Fruit fly (Drosophila melanogaster) whole organism, prepupa: ENCODE measurements around the gene Sodq.
A peak's percentile ranks its signal among the peaks of the same experiment; 100 is the strongest.

Experiments
- Blimp-1 ChIP-seq: fragments of 200-800 bp; sonication (Bioruptor generic); optimal IDR thresholded peaks from 3 replicates; lab custom pipeline; 2017; ENCODE audit warnings: missing biosample characterization, missing genetic modification characterization, mild to moderate bottlenecking, moderate library complexity, missing genetic modification reagents
- CG10669 ChIP-seq: fragments of 200-800 bp; sonication (Bioruptor generic); optimal IDR thresholded peaks from 3 replicates; lab custom pipeline; 2018; ENCODE audit warnings: missing biosample characterization, mild to moderate bottlenecking, missing genetic modification characterization, moderate library complexity
- CG11762 ChIP-seq: fragments of 200-800 bp; sonication (Bioruptor generic); optimal IDR thresholded peaks from 3 replicates; lab custom pipeline; 2016; ENCODE audit warnings: missing biosample characterization, missing genetic modification characterization; ENCODE audit not compliant: insufficient read depth
- CG15336 ChIP-seq: fragments of 200-800 bp; sonication (Bioruptor generic); IDR thresholded peaks from 2 replicates; pipeline ENCODE4 v1.3.6; 2022; ENCODE audit warnings: missing biosample characterization, missing genetic modification characterization
- CG16779 ChIP-seq: fragments of 200-800 bp; sonication (Bioruptor generic); optimal IDR thresholded peaks from 3 replicates; lab custom pipeline; 2017; ENCODE audit warnings: missing biosample characterization, mild to moderate bottlenecking, missing genetic modification characterization
- CG3032 ChIP-seq: fragments of 200-800 bp; optimal IDR thresholded peaks from 2 replicates; lab custom pipeline; 2019; ENCODE audit warnings: missing biosample characterization, mild to moderate bottlenecking, missing genetic modification characterization, moderate library complexity
- CG31627 ChIP-seq: fragments of 200-800 bp; sonication (Bioruptor generic); optimal IDR thresholded peaks from 3 replicates; lab custom pipeline; 2016; ENCODE audit warnings: missing biosample characterization, missing genetic modification characterization
- CG32006 ChIP-seq: fragments of 200-800 bp; sonication (Bioruptor generic); optimal IDR thresholded peaks from 3 replicates; lab custom pipeline; 2017; ENCODE audit warnings: missing biosample characterization, mild to moderate bottlenecking, missing genetic modification characterization
- CG3919 ChIP-seq: fragments of 200-800 bp; sonication (Bioruptor generic); optimal IDR thresholded peaks from 3 replicates; lab custom pipeline; 2016; ENCODE audit warnings: missing biosample characterization, missing genetic modification characterization
- CG4318 ChIP-seq: fragments of 200-800 bp; sonication (Bioruptor generic); optimal IDR thresholded peaks from 3 replicates; lab custom pipeline; 2017; ENCODE audit warnings: missing biosample characterization, mild to moderate bottlenecking, missing genetic modification characterization
- CG6163 ChIP-seq: fragments of 200-800 bp; sonication (Bioruptor generic); IDR thresholded peaks from 3 replicates; pipeline ENCODE4 v1.3.6; 2022; ENCODE audit warnings: missing biosample characterization, missing genetic modification characterization
- CG6276 ChIP-seq: fragments of 200-800 bp; sonication (Bioruptor generic); optimal IDR thresholded peaks from 2 replicates; lab custom pipeline; 2017; ENCODE audit warnings: missing biosample characterization, mild to moderate bottlenecking, missing genetic modification characterization
- CG6792 ChIP-seq: fragments of 200-800 bp; sonication (Bioruptor generic); optimal IDR thresholded peaks from 3 replicates; lab custom pipeline; 2016; ENCODE audit warnings: missing biosample characterization, missing genetic modification characterization
- CG6854 ChIP-seq: fragments of 200-800 bp; sonication (Bioruptor generic); optimal IDR thresholded peaks from 2 replicates; lab custom pipeline; 2017; ENCODE audit warnings: missing biosample characterization, mild to moderate bottlenecking, missing genetic modification characterization
- CG7368 ChIP-seq: fragments of 200-800 bp; sonication (Bioruptor generic); optimal IDR thresholded peaks from 3 replicates; lab custom pipeline; 2016; ENCODE audit warnings: missing biosample characterization, missing genetic modification characterization
- CG8119 ChIP-seq: fragments of 200-800 bp; sonication (Bioruptor generic); IDR thresholded peaks from 3 replicates; pipeline ENCODE4 v1.3.6; 2022; ENCODE audit warnings: missing biosample characterization, missing genetic modification characterization
- CG8319 ChIP-seq: fragments of 200-800 bp; sonication (Bioruptor generic); optimal IDR thresholded peaks from 3 replicates; lab custom pipeline; 2016; ENCODE audit warnings: missing biosample characterization, missing genetic modification characterization
- CG8632 ChIP-seq: fragments of 200-800 bp; sonication (Bioruptor generic); optimal IDR thresholded peaks from 3 replicates; lab custom pipeline; 2016; ENCODE audit warnings: missing biosample characterization, missing genetic modification characterization
- CG9139 ChIP-seq: fragments of 200-800 bp; sonication (Bioruptor generic); optimal IDR thresholded peaks from 3 replicates; lab custom pipeline; 2017; ENCODE audit warnings: missing biosample characterization, mild to moderate bottlenecking, missing genetic modification characterization
- Eip78C ChIP-seq: fragments of 200-800 bp; sonication (Bioruptor generic); peaks from one replicate; lab custom pipeline; 2016; ENCODE audit warnings: missing biosample characterization, missing genetic modification characterization
- Eip93F ChIP-seq: fragments of 200-800 bp; sonication (Bioruptor generic); optimal IDR thresholded peaks from 2 replicates; lab custom pipeline; 2016; ENCODE audit warnings: missing biosample characterization, mild to moderate bottlenecking, missing genetic modification characterization
- Gug ChIP-seq: fragments of 200-800 bp; sonication (Bioruptor generic); IDR thresholded peaks from 2 replicates; pipeline ENCODE4 v1.3.6; 2022; ENCODE audit warnings: missing biosample characterization, missing genetic modification characterization
- Hr39 ChIP-seq: fragments of 200-800 bp; sonication (Bioruptor generic); optimal IDR thresholded peaks from 2 replicates; lab custom pipeline; 2016; ENCODE audit warnings: missing biosample characterization, missing genetic modification characterization
- Hr4 ChIP-seq: fragments of 200-800 bp; sonication (Bioruptor generic); optimal IDR thresholded peaks from 3 replicates; lab custom pipeline; 2016; ENCODE audit warnings: missing biosample characterization, missing genetic modification characterization
- Lpt ChIP-seq: fragments of 200-800 bp; sonication (Bioruptor generic); optimal IDR thresholded peaks from 3 replicates; lab custom pipeline; 2016; ENCODE audit warnings: missing biosample characterization, missing genetic modification characterization
- Sox102F ChIP-seq: fragments of 200-800 bp; sonication (Bioruptor generic); optimal IDR thresholded peaks from 2 replicates; lab custom pipeline; 2016; ENCODE audit warnings: missing biosample characterization, mild to moderate bottlenecking, missing genetic modification characterization
- Sox14 ChIP-seq: fragments of 200-800 bp; sonication (Bioruptor generic); optimal IDR thresholded peaks from 3 replicates; lab custom pipeline; 2016; ENCODE audit warnings: missing biosample characterization, missing genetic modification characterization
- achi ChIP-seq: fragments of 200-800 bp; sonication (Bioruptor generic); optimal IDR thresholded peaks from 3 replicates; lab custom pipeline; 2016; ENCODE audit warnings: missing biosample characterization, missing genetic modification characterization
- dac ChIP-seq: fragments of 200-800 bp; sonication (Bioruptor generic); optimal IDR thresholded peaks from 2 replicates; lab custom pipeline; 2017; ENCODE audit warnings: missing biosample characterization, mild to moderate bottlenecking, missing genetic modification characterization
- eg ChIP-seq: fragments of 200-800 bp; sonication (Bioruptor generic); IDR thresholded peaks from 3 replicates; pipeline ENCODE4 v1.3.6; 2022; ENCODE audit warnings: missing biosample characterization, missing genetic modification characterization
- fkh ChIP-seq: fragments of 200-800 bp; sonication (Bioruptor generic); optimal IDR thresholded peaks from 3 replicates; lab custom pipeline; 2017; ENCODE audit warnings: missing biosample characterization, mild to moderate bottlenecking, missing genetic modification characterization, moderate library complexity
- pdm3 ChIP-seq: fragments of 200-800 bp; sonication (Bioruptor generic); optimal IDR thresholded peaks from 3 replicates; lab custom pipeline; 2016; ENCODE audit warnings: missing biosample characterization, missing genetic modification characterization
- salr ChIP-seq, 2 experiments: fragments of 200-800 bp; sonication (Bioruptor generic); optimal IDR thresholded peaks; 3 replicates each; lab custom pipeline; 2016 to 2018; ENCODE audit warnings: missing biosample characterization in 2 of 2, missing genetic modification characterization in 2 of 2, mild to moderate bottlenecking in 1 of 2
- ss ChIP-seq, 2 experiments: fragments of 200-800 bp; sonication (Bioruptor generic); optimal IDR thresholded peaks; 2 replicates in 1 of 2; 3 replicates in 1 of 2; lab custom pipeline; 2017 to 2018; ENCODE audit warnings: mild to moderate bottlenecking in 2 of 2, missing biosample characterization in 2 of 2, missing genetic modification characterization in 2 of 2, moderate library complexity in 1 of 2
- svp ChIP-seq: fragments of 200-800 bp; sonication (Bioruptor generic); peaks from one replicate; lab custom pipeline; 2016; ENCODE audit warnings: missing biosample characterization, missing genetic modification characterization
- topi ChIP-seq: fragments of 200-800 bp; sonication (Bioruptor generic); optimal IDR thresholded peaks from 3 replicates; lab custom pipeline; 2016; ENCODE audit warnings: missing biosample characterization, missing genetic modification characterization
- vri ChIP-seq: fragments of 200-800 bp; sonication (Bioruptor generic); optimal IDR thresholded peaks from 3 replicates; lab custom pipeline; 2016; ENCODE audit warnings: missing biosample characterization, mild to moderate bottlenecking, missing genetic modification characterization

Sodq gene

dm6 chr3R:25880198-25880970 is 15.2 kb upstream of the Sodq start (continued):
- TF ChIP-seq CG15336 (GFP tag; lab: Robert Waterston, UW): peak; percentile 70
- peak; percentile 70 for TF ChIP-seq CG8119 (GFP tag; lab: Robert Waterston, UW)
- TF ChIP-seq CG6792 (GFP tag; lab: Kevin White, UChicago): peak; percentile 62
- TF ChIP-seq ss (GFP tag; optimal IDR thresholded peaks at IDR 0.05; lab: Kevin White, UChicago): peak; percentile 9 to 50
- peak; percentile 39 for TF ChIP-seq CG31627
- no peak for TF ChIP-seq CG16779
- peak; percentile 52 for TF ChIP-seq Lpt (GFP tag; lab: Kevin White, UChicago)
- TF ChIP-seq CG8632 (GFP tag; lab: Kevin White, UChicago): peak; percentile 57
- peak; percentile 24 for TF ChIP-seq CG7368 (GFP tag; lab: Kevin White, UChicago)
- no peak for TF ChIP-seq Sox14 (GFP tag; lab: Kevin White, UChicago)
- peak; percentile 43 for TF ChIP-seq CG3919 (GFP tag; lab: Kevin White, UChicago)
- peak; percentile 12 for TF ChIP-seq vri (GFP tag; lab: Kevin White, UChicago)
- peak; percentile 11; the same call in 1 of the 2 replicates for TF ChIP-seq Gug (GFP tag; lab: Robert Waterston, UW)

DNA sequence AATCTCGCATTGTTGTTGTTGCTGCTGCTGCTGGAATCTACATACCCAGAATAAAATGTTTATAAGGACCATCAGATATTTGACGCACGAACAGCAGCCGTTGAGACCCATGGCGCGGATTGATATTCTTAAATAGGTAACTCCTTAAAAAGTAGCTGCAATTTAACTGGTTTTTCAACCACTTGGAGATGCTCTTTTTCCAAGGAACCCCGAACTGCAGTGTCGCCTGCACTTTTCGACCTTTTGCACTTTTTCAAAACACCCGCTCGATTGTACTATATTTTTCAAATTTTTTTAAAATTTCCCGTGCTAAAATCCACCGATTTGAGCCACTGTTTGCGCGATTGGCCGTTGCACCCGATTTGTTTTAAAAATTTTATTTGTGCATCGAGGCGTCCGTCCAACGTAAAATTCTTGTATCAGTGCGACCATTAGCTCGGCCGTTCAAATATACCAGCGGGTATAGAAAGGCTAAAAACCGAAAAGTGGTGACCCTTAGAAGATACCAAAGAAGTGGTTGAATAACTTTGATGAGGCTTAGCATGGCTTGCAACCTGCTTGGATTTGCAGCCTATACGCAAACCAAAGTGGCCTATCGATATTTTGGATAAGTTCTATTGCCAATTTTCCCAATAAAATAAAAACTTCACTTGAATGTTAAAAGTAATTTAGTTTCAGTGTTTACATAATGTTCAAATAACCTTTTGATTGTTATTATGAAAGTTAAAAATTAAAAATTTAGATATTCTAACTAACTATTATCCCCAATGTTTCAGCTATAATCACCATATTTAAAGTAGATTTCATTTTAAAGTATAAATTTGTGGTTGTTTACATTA is 14.4 kb upstream of the Sodq start, which contains the start of gene Tsp96F:
Gene Tsp96F, minus strand, starts transcription at position 457 of the 839 bp plus-strand sequence.
- TF ChIP-seq CG6854: peak; percentile 19
- no peak for TF ChIP-seq CG11762 (GFP tag; lab: Kevin White, UChicago)
- no peak for TF ChIP-seq dac (GFP tag; lab: Kevin White, UChicago)
- peak; percentile 41; the same call in 2 of the 3 replicates for TF ChIP-seq CG6163 (GFP tag; lab: Robert Waterston, UW)
- peak; percentile 80 for TF ChIP-seq svp
- no peak for TF ChIP-seq CG6276 (GFP tag; lab: Kevin White, UChicago)
- TF ChIP-seq Blimp-1 (GFP tag; lab: Kevin White, UChicago): no peak
- TF ChIP-seq pdm3 (GFP tag; lab: Kevin White, UChicago): no peak
- TF ChIP-seq CG3919 (GFP tag; lab: Kevin White, UChicago): no peak
- TF ChIP-seq Eip78C (GFP tag; lab: Kevin White, UChicago): peak; percentile 17
- peak; percentile 98 for TF ChIP-seq CG8319
- TF ChIP-seq CG8119 (GFP tag; lab: Robert Waterston, UW): peak; percentile 12; the same call in 1 of the 3 replicates
- peak; percentile 6 for TF ChIP-seq topi (GFP tag; lab: Kevin White, UChicago)
- TF ChIP-seq eg: no peak

DNA sequence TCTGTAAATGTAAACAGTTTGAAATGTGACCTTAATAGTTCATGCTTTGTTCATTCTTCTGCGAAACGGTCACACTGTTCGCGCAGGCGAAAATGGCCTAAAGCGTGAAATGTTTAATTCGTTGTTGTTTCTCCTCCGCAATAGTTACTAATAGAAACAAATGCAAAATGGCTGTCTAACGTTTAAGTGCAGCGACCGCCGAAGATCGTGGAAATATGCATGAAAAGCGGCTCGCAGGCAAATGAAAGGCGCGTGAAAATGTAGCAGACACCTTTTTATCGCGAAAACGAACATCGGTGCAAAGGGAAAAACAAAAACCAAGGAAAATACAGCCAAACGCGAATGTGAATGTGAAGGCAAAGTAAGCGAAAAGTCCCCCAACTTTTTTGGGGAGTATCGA is 13.7 kb upstream of the Sodq start, which contains the start of gene SppL:
Gene SppL, plus strand, starts transcription at position 70 of the 400 bp plus-strand sequence.
- peak; percentile 18 for TF ChIP-seq CG6854
- peak; percentile 83 for TF ChIP-seq fkh (GFP tag; lab: Kevin White, UChicago)
- no peak for TF ChIP-seq Blimp-1 (GFP tag; lab: Kevin White, UChicago)
- no peak for TF ChIP-seq Hr4
- TF ChIP-seq CG32006: no peak
- TF ChIP-seq Sox14 (GFP tag; lab: Kevin White, UChicago): peak; percentile 73
- TF ChIP-seq topi (GFP tag; lab: Kevin White, UChicago): no peak
- TF ChIP-seq Eip93F: no peak
- no peak for TF ChIP-seq CG10669

DNA sequence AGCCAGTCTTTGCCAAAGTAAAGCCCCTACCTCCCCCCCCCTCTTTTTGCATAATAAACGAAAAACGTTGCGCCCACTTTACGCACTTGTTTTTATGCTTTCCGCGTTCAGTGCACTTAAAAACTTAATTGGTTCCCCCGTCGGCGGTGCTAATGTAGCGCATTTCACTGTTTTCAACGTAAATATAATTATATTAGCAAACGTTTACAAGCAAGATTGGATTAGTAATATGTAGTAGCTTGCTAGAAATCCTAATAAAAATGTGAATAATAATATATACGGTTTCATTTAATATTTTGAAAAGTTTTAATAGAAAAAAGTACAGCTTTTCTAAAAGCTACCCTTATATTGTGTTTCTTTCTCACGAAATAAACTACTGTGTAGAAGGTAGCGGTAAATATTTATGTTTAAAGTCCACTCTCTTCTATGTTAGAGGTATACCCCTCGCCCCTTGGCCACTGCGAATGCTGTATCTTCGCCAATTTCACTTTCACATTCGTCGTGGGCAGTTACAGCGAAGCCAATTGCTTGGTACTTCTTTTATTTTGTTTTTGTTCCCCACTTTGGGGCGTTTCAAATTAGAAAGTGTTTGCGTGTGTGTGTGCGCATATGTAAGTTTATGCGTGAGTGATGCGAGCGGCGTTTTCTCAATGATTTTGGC is 12.9 kb upstream of the Sodq start:
- peak; percentile 39 for TF ChIP-seq CG4318 (GFP tag; lab: Kevin White, UChicago)
- TF ChIP-seq CG3032 (tag; lab: Kevin White, UChicago): no peak
- TF ChIP-seq Hr39: no peak
- no peak for TF ChIP-seq CG8319
- peak; percentile 70 for TF ChIP-seq CG32006
- TF ChIP-seq Hr4: peak; percentile 47
- no peak for TF ChIP-seq svp
- no peak for TF ChIP-seq CG9139 (GFP tag; lab: Kevin White, UChicago)
- no peak for TF ChIP-seq CG3919 (GFP tag; lab: Kevin White, UChicago)
- TF ChIP-seq CG6276 (GFP tag; lab: Kevin White, UChicago): peak; percentile 50
- peak; percentile 8 for TF ChIP-seq achi
- no peak for TF ChIP-seq CG7368 (GFP tag; lab: Kevin White, UChicago)
- no peak for TF ChIP-seq Sox102F (GFP tag; lab: Kevin White, UChicago)
- peak; percentile 58 for TF ChIP-seq Eip78C (GFP tag; lab: Kevin White, UChicago)
- TF ChIP-seq salr (GFP tag; optimal IDR thresholded peaks at IDR 0.05; lab: Kevin White, UChicago): peak in 1 of 2 experiments; percentile 3
- peak; percentile 45; the same call in 2 of the 3 replicates for TF ChIP-seq CG8119 (GFP tag; lab: Robert Waterston, UW)
